Worm (Caenorhabditis elegans): ENCODE measurements around the gene C33F10.14.

ce11 chrII:4772441-4772840 is 24.7 kb upstream of the C33F10.14 start:
- TF ChIP-seq flt-1 (GFP tag; IDR thresholded peaks at IDR 0.05) (no peak), med-1 (GFP tag; optimal IDR thresholded peaks at IDR 0.05; ENCODE audit: insufficient read depth) (no peak)
